Worm (Caenorhabditis elegans) whole organism, young adult: ENCODE results near the gene tbc-9.

ENCODE experiments used
- Y67H2A.10 ChIP-seq: fragments of 200-800 bp; sonication (Bioruptor generic); conservative IDR thresholded peaks from 2 replicates; pipeline ENCODE4 v1.3.6; 2022; ENCODE audit warnings: missing genetic modification reagents, missing genetic modification characterization, missing compliant biosample characterization
- ama-1 ChIP-seq, 3 experiments: fragments of 150-350 bp in 1 of 3; sonication (generic microtip) in 2 of 3; optimal IDR thresholded peaks; 2 replicates each; lab custom pipeline; 2014 to 2018; ENCODE audit warnings: missing biosample characterization in 2 of 3, missing genetic modification characterization in 2 of 3, missing genetic modification reagents in 2 of 3
- dpl-1 ChIP-seq: fragments of 150-350 bp; optimal IDR thresholded peaks from 2 replicates; lab custom pipeline; 2014; ENCODE audit warnings: missing biosample characterization, missing genetic modification reagents, missing genetic modification characterization
- egl-18 ChIP-seq: fragments of 200-800 bp; sonication (Bioruptor generic); IDR thresholded peaks from 2 replicates; pipeline ENCODE4 v1.3.6; 2022; ENCODE audit warnings: missing genetic modification reagents, missing genetic modification characterization, missing compliant biosample characterization
- mes-4 ChIP-seq: sonication (generic microtip); optimal IDR thresholded peaks from 2 replicates; lab custom pipeline; 2016; ENCODE audit warnings: missing genotype, missing genetic modification characterization, missing compliant biosample characterization
- tlf-1 ChIP-seq: fragments of 200-800 bp; sonication (Bioruptor generic); optimal IDR thresholded peaks from 2 replicates; lab custom pipeline; 2018; ENCODE audit warnings: mild to moderate bottlenecking, missing genetic modification characterization, missing compliant biosample characterization
- ztf-18 ChIP-seq: sonication (generic microtip); optimal IDR thresholded peaks from 2 replicates; lab custom pipeline; 2016; ENCODE audit warnings: missing genotype, mild to moderate bottlenecking, missing genetic modification characterization, missing compliant biosample characterization

- TF ChIP-seq ztf-18 (no peak), egl-18 (GFP tag; lab: Robert Waterston, UW) (no peak), dpl-1 (GFP tag; lab: Kevin White, UChicago) (no peak), ama-1 (optimal IDR thresholded peaks at IDR 0.05; lab: Kevin White, UChicago) (no peak), ama-1 (GFP tag; optimal IDR thresholded peaks at IDR 0.05; lab: Kevin White, UChicago) (no peak), tlf-1 (GFP tag; lab: Kevin White, UChicago) (no peak), mes-4 (tag; lab: Kevin White, UChicago) (no peak), Y67H2A.10 (no peak)
These were observed 44.4 kb downstream of the tbc-9 start for ce11 chrIV:13458237-13458636.
